Worm (Caenorhabditis elegans) whole organism, L4 larva: Measurements from ENCODE around the gene C46C11.4.

ENCODE experiments used
- R02D3.7 ChIP-seq: fragments of 150-350 bp; sonication (generic microtip); optimal IDR thresholded peaks from 3 replicates; lab custom pipeline; 2014; ENCODE audit warnings: missing biosample characterization, missing genetic modification characterization
- Y105C5A.15 ChIP-seq: fragments of 200-800 bp; sonication (Bioruptor generic); IDR thresholded peaks from 2 replicates; pipeline ENCODE4 v1.3.6; 2022; ENCODE audit warnings: missing genetic modification characterization, missing compliant biosample characterization
- ZK337.2 ChIP-seq: fragments of 200-800 bp; sonication (Bioruptor generic); IDR thresholded peaks from 2 replicates; pipeline ENCODE4 v1.3.6; 2022; ENCODE audit warnings: missing genetic modification reagents, missing genetic modification characterization, missing compliant biosample characterization
- hmg-1.1 ChIP-seq: fragments of 200-800 bp; sonication (Bioruptor generic); IDR thresholded peaks from 2 replicates; pipeline ENCODE4 v1.3.6; 2022; ENCODE audit warnings: missing genetic modification reagents, missing genetic modification characterization, missing compliant biosample characterization
- lin-13 ChIP-seq: fragments of 150-350 bp; optimal IDR thresholded peaks from 2 replicates; lab custom pipeline; 2014; ENCODE audit warnings: missing biosample characterization, missing genetic modification reagents, missing genetic modification characterization
- pqm-1 ChIP-seq: sonication (generic microtip); optimal IDR thresholded peaks from 2 replicates; lab custom pipeline; 2017; ENCODE audit warnings: missing biosample characterization, missing genetic modification characterization
- snpc-4 ChIP-seq: fragments of 150-350 bp; optimal IDR thresholded peaks from 2 replicates; lab custom pipeline; 2014; ENCODE audit warnings: missing biosample characterization, missing genetic modification characterization
- unc-39 ChIP-seq: sonication (generic microtip); optimal IDR thresholded peaks from 2 replicates; lab custom pipeline; 2017; ENCODE audit warnings: missing biosample characterization, missing genetic modification characterization

ce11 chrX:4628350-4628749 is 18.7 kb downstream of the C46C11.4 start:
- TF ChIP-seq snpc-4 (no peak), unc-39 (tag; lab: Kevin White, UChicago) (no peak), lin-13 (GFP tag; lab: Kevin White, UChicago) (no peak), R02D3.7 (tag; lab: Kevin White, UChicago) (no peak), ZK337.2 (no peak), hmg-1.1 (GFP tag; lab: Robert Waterston, UW) (no peak), Y105C5A.15 (GFP tag; lab: Robert Waterston, UW) (no peak), pqm-1 (tag; lab: Kevin White, UChicago) (no peak)
